Worm (Caenorhabditis elegans): Measurements from ENCODE around the gene T05B9.1.

DNA sequence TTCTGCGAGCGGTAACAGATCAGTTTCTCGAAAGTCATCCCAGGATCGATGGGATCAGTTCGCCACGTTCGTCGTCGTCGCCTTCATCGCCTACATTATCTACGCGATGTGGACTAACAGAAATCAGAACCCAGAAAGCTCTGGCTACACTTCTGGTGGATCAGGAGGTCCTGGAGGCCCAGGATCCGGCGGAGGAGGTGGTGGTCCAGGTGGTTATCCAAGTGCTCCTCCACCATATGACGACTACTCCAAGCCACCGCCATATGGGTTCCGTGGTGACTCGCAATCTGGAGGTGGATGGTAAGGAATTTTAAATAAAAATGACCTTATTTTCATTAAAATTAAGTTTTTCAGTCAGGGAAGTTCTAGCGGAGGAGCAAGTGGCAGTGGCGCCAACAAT lies 20.8 kb downstream of the T05B9.1 start:
- TF ChIP-seq zag-1 (tag; optimal IDR thresholded peaks at IDR 0.05) (no peak), dmd-8 (GFP tag; IDR thresholded peaks at IDR 0.05) (no peak), duxl-1 (tag; optimal IDR thresholded peaks at IDR 0.05; ENCODE audit: poor library complexity) (no peak), hlh-30 (tag; optimal IDR thresholded peaks at IDR 0.05; ENCODE audit: insufficient read depth) (no peak), unc-62 (GFP tag; optimal IDR thresholded peaks at IDR 0.05 in 1 of 2) (no peak), unc-62 (tag; optimal IDR thresholded peaks at IDR 0.05) (no peak), dmd-6 (GFP tag; IDR thresholded peaks at IDR 0.05) (no peak)
